Worm (Caenorhabditis elegans) whole organism, L3 larva: Measurements from ENCODE around the gene ril-1.
A peak's percentile ranks its signal among the peaks of the same experiment; 100 is the strongest.

ENCODE experiments used
- R02D3.7 ChIP-seq: fragments of 150-350 bp; optimal IDR thresholded peaks from 2 replicates; lab custom pipeline; 2014; ENCODE audit warnings: missing biosample characterization, missing genetic modification characterization
- ZK546.5 ChIP-seq: sonication (generic microtip); optimal IDR thresholded peaks from 2 replicates; lab custom pipeline; 2017; ENCODE audit warnings: missing biosample characterization, missing genetic modification characterization
- ama-1 ChIP-seq: fragments of 150-350 bp; optimal IDR thresholded peaks from 2 replicates; lab custom pipeline; 2018
- ceh-28 ChIP-seq: fragments of 150-350 bp; optimal IDR thresholded peaks from 2 replicates; lab custom pipeline; 2014; ENCODE audit warnings: missing biosample characterization, missing genetic modification reagents, missing genetic modification characterization
- ceh-82 ChIP-seq: fragments of 150-350 bp; optimal IDR thresholded peaks from 2 replicates; lab custom pipeline; 2014; ENCODE audit warnings: missing biosample characterization, missing genetic modification characterization
- ceh-9 ChIP-seq: sonication (generic microtip); optimal IDR thresholded peaks from 2 replicates; lab custom pipeline; 2018; ENCODE audit warnings: missing biosample characterization, missing genetic modification characterization
- daf-12 ChIP-seq: fragments of 150-350 bp; optimal IDR thresholded peaks from 2 replicates; lab custom pipeline; 2014; ENCODE audit warnings: missing biosample characterization, missing genetic modification reagents, missing genetic modification characterization
- egl-27 ChIP-seq: sonication (generic microtip); optimal IDR thresholded peaks from 4 replicates; lab custom pipeline; 2017; ENCODE audit warnings: missing biosample characterization, missing genetic modification reagents, missing genetic modification characterization
- elt-1 ChIP-seq: fragments of 150-350 bp; optimal IDR thresholded peaks from 2 replicates; lab custom pipeline; 2014; ENCODE audit warnings: missing biosample characterization, missing genetic modification characterization
- eor-1 ChIP-seq, 2 experiments: fragments of 150-350 bp; optimal IDR thresholded peaks; 2 replicates each; lab custom pipeline; 2014 to 2018; ENCODE audit warnings: missing biosample characterization in 2 of 2, missing genetic modification characterization in 2 of 2
- fkh-10 ChIP-seq: sonication (generic microtip); optimal IDR thresholded peaks from 2 replicates; lab custom pipeline; 2017; ENCODE audit warnings: missing biosample characterization, missing genetic modification reagents, missing genetic modification characterization
- fkh-2 ChIP-seq: fragments of 150-350 bp; optimal IDR thresholded peaks from 2 replicates; lab custom pipeline; 2014; ENCODE audit warnings: missing biosample characterization, missing genetic modification reagents, missing genetic modification characterization
- fos-1 ChIP-seq: fragments of 150-350 bp; optimal IDR thresholded peaks from 2 replicates; lab custom pipeline; 2014; ENCODE audit warnings: missing biosample characterization, missing genetic modification characterization
- hmg-11 ChIP-seq: sonication (generic microtip); optimal IDR thresholded peaks from 2 replicates; lab custom pipeline; 2016; ENCODE audit warnings: missing genetic modification characterization, missing compliant biosample characterization
- jun-1 ChIP-seq: fragments of 150-350 bp; optimal IDR thresholded peaks from 2 replicates; lab custom pipeline; 2014; ENCODE audit warnings: missing biosample characterization, missing genetic modification reagents, missing genetic modification characterization
- lin-15B ChIP-seq: fragments of 150-350 bp; optimal IDR thresholded peaks from 2 replicates; lab custom pipeline; 2014; ENCODE audit warnings: missing biosample characterization, missing genetic modification characterization
- lin-39 ChIP-seq: fragments of 150-350 bp; optimal IDR thresholded peaks from 2 replicates; lab custom pipeline; 2018; ENCODE audit warnings: missing biosample characterization, missing genetic modification reagents, missing genetic modification characterization
- lsy-12 ChIP-seq: sonication (generic microtip); optimal IDR thresholded peaks from 2 replicates; lab custom pipeline; 2016; ENCODE audit warnings: mild to moderate bottlenecking, missing genetic modification characterization, missing compliant biosample characterization
- mdl-1 ChIP-seq: fragments of 150-350 bp; optimal IDR thresholded peaks from 2 replicates; lab custom pipeline; 2014; ENCODE audit warnings: missing biosample characterization, missing genetic modification characterization
- mml-1 ChIP-seq: fragments of 150-350 bp; sonication (generic microtip); optimal IDR thresholded peaks from 3 replicates; lab custom pipeline; 2014; ENCODE audit warnings: missing biosample characterization, missing genetic modification characterization
- nfya-1 ChIP-seq: sonication (generic microtip); optimal IDR thresholded peaks from 2 replicates; lab custom pipeline; 2017; ENCODE audit warnings: missing genetic modification characterization, mild to moderate bottlenecking, missing compliant biosample characterization, antibody characterized with exemption, moderate library complexity; ENCODE audit not compliant: insufficient read depth
- nhr-11 ChIP-seq: fragments of 150-350 bp; optimal IDR thresholded peaks from 2 replicates; lab custom pipeline; 2014; ENCODE audit warnings: missing biosample characterization, missing genetic modification characterization
- nhr-12 ChIP-seq: fragments of 150-350 bp; optimal IDR thresholded peaks from 2 replicates; lab custom pipeline; 2014; ENCODE audit warnings: missing biosample characterization, missing genetic modification characterization
- nhr-23 ChIP-seq: fragments of 150-350 bp; optimal IDR thresholded peaks from 2 replicates; lab custom pipeline; 2014; ENCODE audit warnings: missing biosample characterization, missing genetic modification reagents, missing genetic modification characterization
- nhr-237 ChIP-seq: fragments of 150-350 bp; optimal IDR thresholded peaks from 2 replicates; lab custom pipeline; 2014; ENCODE audit warnings: missing biosample characterization, missing genetic modification characterization
- nhr-25 ChIP-seq: sonication (generic microtip); optimal IDR thresholded peaks from 2 replicates; lab custom pipeline; 2017; ENCODE audit warnings: missing biosample characterization, missing genetic modification characterization
- nhr-28 ChIP-seq: fragments of 150-350 bp; optimal IDR thresholded peaks from 2 replicates; lab custom pipeline; 2014; ENCODE audit warnings: missing biosample characterization, missing genetic modification characterization
- nhr-43 ChIP-seq: sonication (generic microtip); optimal IDR thresholded peaks from 2 replicates; lab custom pipeline; 2016; ENCODE audit warnings: mild to moderate bottlenecking, missing genetic modification characterization, missing compliant biosample characterization; ENCODE audit not compliant: poor library complexity, severe bottlenecking
- nhr-76 ChIP-seq: fragments of 150-350 bp; sonication (generic microtip); optimal IDR thresholded peaks from 5 replicates; lab custom pipeline; 2014; ENCODE audit warnings: missing biosample characterization, missing genetic modification characterization
- pha-4 ChIP-seq: fragments of 150-350 bp; optimal IDR thresholded peaks from 2 replicates; lab custom pipeline; 2014; ENCODE audit warnings: missing biosample characterization, missing genetic modification reagents, missing genetic modification characterization
- pqm-1 ChIP-seq: fragments of 150-350 bp; optimal IDR thresholded peaks from 2 replicates; lab custom pipeline; 2017; ENCODE audit warnings: missing biosample characterization, missing genetic modification characterization, inconsistent platforms
- sea-2 ChIP-seq: fragments of 150-350 bp; sonication (generic microtip); optimal IDR thresholded peaks from 4 replicates; lab custom pipeline; 2014; ENCODE audit warnings: missing biosample characterization, missing genetic modification reagents, missing genetic modification characterization
- skn-1 ChIP-seq: fragments of 150-350 bp; optimal IDR thresholded peaks from 2 replicates; lab custom pipeline; 2014; ENCODE audit warnings: missing biosample characterization, missing genetic modification characterization
- snpc-4 ChIP-seq: fragments of 150-350 bp; optimal IDR thresholded peaks from 2 replicates; lab custom pipeline; 2014; ENCODE audit warnings: missing biosample characterization, missing genetic modification characterization
- tbx-2 ChIP-seq: sonication (generic microtip); optimal IDR thresholded peaks from 2 replicates; lab custom pipeline; 2016; ENCODE audit warnings: mild to moderate bottlenecking, missing genetic modification characterization, missing compliant biosample characterization
- unc-62 ChIP-seq: fragments of 150-350 bp; sonication (generic microtip); optimal IDR thresholded peaks from 4 replicates; lab custom pipeline; 2014; ENCODE audit warnings: missing biosample characterization, missing genetic modification reagents, missing genetic modification characterization
- zag-1 ChIP-seq: fragments of 150-350 bp; optimal IDR thresholded peaks from 2 replicates; lab custom pipeline; 2014; ENCODE audit warnings: missing biosample characterization, missing genetic modification characterization
- ztf-4 ChIP-seq: fragments of 150-350 bp; optimal IDR thresholded peaks from 2 replicates; lab custom pipeline; 2014; ENCODE audit warnings: missing biosample characterization, missing genetic modification characterization

Gene ril-1

DNA sequence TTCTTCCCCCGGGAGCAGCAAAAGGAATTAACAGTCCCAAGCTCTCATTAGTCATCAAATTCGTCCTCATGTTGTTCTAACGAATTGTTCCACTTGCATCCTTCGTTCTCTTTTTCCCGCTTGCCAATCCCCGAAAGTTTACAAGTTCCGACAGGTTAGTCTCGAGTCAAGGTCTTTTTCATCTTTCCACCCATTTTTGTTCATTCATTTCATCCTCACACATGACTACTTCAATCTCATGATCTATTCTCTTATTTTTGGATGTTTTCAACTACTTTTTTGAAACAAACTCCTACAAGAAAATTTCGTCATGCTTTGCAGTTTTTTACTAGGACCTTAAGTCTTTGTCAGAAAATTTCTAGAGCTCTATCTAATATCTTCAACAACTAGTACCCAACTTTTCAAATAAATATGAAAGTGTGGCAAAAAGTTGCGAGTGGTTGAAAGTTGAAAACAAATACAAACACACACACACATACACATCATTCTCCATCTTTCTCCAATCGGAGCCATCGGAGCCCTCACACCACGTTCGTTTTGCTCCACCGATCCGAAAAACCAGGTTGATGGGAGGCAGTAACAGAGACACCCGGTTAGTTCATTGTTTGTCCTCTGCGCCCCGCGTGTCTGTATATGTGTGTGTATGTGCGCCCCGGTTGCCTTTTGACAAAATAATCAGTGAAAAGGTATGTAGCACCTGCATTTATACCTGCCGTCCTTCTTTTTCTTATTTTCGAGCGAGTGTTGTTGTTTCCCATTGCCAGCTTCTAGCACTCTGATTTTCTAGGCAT, 24.7 kb downstream of the ril-1 start:
- TF ChIP-seq nhr-25 (tag; lab: Kevin White, UChicago) (peak; percentile 21), pha-4 (tag; lab: Kevin White, UChicago) (peak; percentile 59), ceh-9 (tag; lab: Kevin White, UChicago) (no peak), nhr-23 (tag; lab: Kevin White, UChicago) (peak; percentile 16), snpc-4 (tag; lab: Kevin White, UChicago) (no peak), ama-1 (lab: Kevin White, UChicago) (peak; percentile 15), daf-12 (tag; lab: Kevin White, UChicago) (no peak), ceh-82 (tag; lab: Kevin White, UChicago) (no peak), eor-1 (tag; optimal IDR thresholded peaks at IDR 0.05; lab: Kevin White, UChicago) (no peak)
- TF ChIP-seq, all 47 proteins: peak for 4

DNA sequence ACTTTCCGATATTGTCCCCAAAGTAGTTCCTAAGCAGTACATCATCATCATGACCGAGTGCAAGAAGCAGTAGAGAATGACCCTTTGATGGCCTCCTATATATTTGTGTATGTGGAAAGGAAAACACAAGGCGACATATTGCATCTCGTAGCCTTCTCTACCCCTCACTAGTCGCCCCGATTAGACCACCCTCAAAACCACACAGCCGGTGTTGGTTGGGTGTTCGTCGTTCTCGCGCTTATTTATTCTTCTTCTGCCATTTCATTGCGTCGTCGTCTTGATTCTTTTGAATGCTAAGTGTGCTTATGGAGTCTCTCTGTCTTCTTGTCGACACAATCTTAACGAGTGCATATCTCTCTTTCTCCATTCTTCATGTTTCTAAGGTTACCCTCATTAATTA, 25.7 kb downstream of the ril-1 start:
- TF ChIP-seq mml-1 (tag; lab: Kevin White, UChicago), result no peak
- no peak for TF ChIP-seq jun-1 (tag; lab: Kevin White, UChicago)
- TF ChIP-seq R02D3.7, result no peak
- no peak for TF ChIP-seq pha-4 (tag; lab: Kevin White, UChicago)
- no peak for TF ChIP-seq ceh-82 (tag; lab: Kevin White, UChicago)
- TF ChIP-seq fkh-2, result no peak
- TF ChIP-seq snpc-4 (tag; lab: Kevin White, UChicago), result no peak
- no peak for TF ChIP-seq nhr-12
- no peak for TF ChIP-seq tbx-2
- no peak for TF ChIP-seq ceh-28 (tag; lab: Kevin White, UChicago)
- TF ChIP-seq lin-15B (tag; lab: Kevin White, UChicago), result no peak
- no peak for TF ChIP-seq skn-1 (tag; lab: Kevin White, UChicago)
- TF ChIP-seq unc-62 (GFP tag; lab: Kevin White, UChicago), result no peak
- TF ChIP-seq lsy-12 (tag; lab: Kevin White, UChicago), result no peak
- TF ChIP-seq mdl-1 (tag; lab: Kevin White, UChicago), result no peak
- no peak for TF ChIP-seq nfya-1 (tag; lab: Kevin White, UChicago)
- TF ChIP-seq ztf-4 (tag; lab: Kevin White, UChicago), result no peak
- TF ChIP-seq sea-2 (GFP tag; lab: Kevin White, UChicago), result no peak
- TF ChIP-seq nhr-23 (tag; lab: Kevin White, UChicago), result no peak

DNA sequence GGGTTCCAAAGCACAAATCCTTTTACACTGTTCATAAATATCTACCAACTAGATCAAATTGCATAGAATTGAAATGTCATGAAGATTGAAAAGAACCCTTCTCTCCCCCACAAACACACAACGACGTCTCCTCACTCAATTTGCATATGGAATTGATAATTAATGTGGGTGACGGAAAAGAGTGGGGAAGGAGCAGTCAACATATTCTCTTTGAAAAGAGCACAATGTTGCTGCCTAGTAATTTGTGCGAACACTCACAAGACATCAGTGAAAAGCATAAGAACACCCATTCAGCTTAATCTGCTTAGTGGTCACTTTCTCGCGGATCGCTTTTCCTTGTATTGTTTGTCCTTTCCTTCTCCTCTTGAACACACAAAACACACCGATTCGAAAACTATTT, 27.5 kb downstream of the ril-1 start:
- TF ChIP-seq nhr-11 (tag; lab: Kevin White, UChicago), result no peak
- no peak for TF ChIP-seq mdl-1 (tag; lab: Kevin White, UChicago)
- no peak for TF ChIP-seq nhr-28 (tag; lab: Kevin White, UChicago)
- TF ChIP-seq nhr-43 (tag; lab: Kevin White, UChicago), result no peak
- TF ChIP-seq ceh-82 (tag; lab: Kevin White, UChicago), result no peak
- no peak for TF ChIP-seq ZK546.5 (tag; lab: Kevin White, UChicago)
- no peak for TF ChIP-seq fos-1 (tag; lab: Kevin White, UChicago)
- TF ChIP-seq pha-4 (tag; lab: Kevin White, UChicago), result peak; percentile 18

DNA sequence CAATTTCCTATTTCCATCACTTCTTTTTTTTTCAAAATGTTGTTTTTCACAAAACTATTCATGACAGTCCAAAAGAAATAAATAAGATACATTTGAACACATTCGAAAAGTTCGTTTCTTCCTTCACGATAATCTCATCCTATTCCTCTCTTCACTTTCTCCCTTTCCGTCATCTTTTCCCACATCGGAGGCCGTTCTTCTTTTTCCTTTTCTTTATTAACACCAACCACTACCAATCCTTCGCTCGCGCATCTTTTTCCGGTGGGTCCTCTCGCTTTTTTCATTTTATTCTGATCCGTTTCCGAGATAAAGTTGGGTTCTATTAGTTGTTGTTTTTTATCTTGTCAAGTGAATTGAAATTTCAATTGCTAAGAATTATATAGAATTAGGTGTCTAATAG, 28.4 kb downstream of the ril-1 start:
- no peak for TF ChIP-seq nhr-237
- no peak for TF ChIP-seq hmg-11 (tag; lab: Kevin White, UChicago)
- no peak for TF ChIP-seq ZK546.5 (tag; lab: Kevin White, UChicago)
- TF ChIP-seq lsy-12 (tag; lab: Kevin White, UChicago), result no peak
- TF ChIP-seq ceh-28 (tag; lab: Kevin White, UChicago), result no peak
- TF ChIP-seq sea-2 (GFP tag; lab: Kevin White, UChicago), result no peak
- TF ChIP-seq mml-1 (tag; lab: Kevin White, UChicago), result no peak
- no peak for TF ChIP-seq zag-1 (tag; lab: Kevin White, UChicago)
- TF ChIP-seq ceh-82 (tag; lab: Kevin White, UChicago), result no peak
- TF ChIP-seq lin-39 (tag; lab: Kevin White, UChicago), result no peak
- TF ChIP-seq fkh-10 (GFP tag; lab: Kevin White, UChicago), result no peak
- TF ChIP-seq egl-27, result no peak
- no peak for TF ChIP-seq pqm-1 (tag; lab: Kevin White, UChicago)
- TF ChIP-seq R02D3.7, result no peak
- TF ChIP-seq nhr-76 (tag; lab: Kevin White, UChicago), result no peak
- no peak for TF ChIP-seq nhr-11 (tag; lab: Kevin White, UChicago)
- no peak for TF ChIP-seq lin-15B (tag; lab: Kevin White, UChicago)
- no peak for TF ChIP-seq elt-1 (tag; lab: Kevin White, UChicago)
